Worm (Caenorhabditis elegans): ENCODE measurements around the gene K02D10.4.

The K02D10.4 gene

DNA sequence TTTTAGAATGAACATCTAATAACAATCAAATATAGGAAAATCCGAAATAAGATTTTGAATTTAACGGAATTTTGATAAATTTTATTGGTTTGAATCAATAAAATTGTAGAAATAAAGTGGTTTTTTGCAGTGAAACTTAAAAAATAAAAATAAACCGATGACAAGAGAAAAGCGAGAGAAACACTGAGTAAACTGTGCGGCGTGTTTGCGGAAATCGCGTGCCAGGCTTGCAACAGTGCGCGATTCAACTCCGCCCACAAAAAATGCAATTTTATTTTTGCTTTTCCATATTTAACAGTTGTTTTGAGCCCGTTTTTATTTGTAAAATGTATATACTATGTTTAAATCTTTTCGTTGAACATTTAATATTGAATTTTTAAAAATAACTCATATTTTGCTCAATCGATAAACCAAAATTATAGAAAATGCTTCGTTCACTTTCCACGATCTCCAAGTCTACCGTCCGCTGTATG, 11.9 kb downstream of the K02D10.4 start, which contains the start of gene mtss-1 (continued):
- TF ChIP-seq ceh-8 (GFP tag; optimal IDR thresholded peaks at IDR 0.05), result no peak
- peak; percentile 60 for TF ChIP-seq snu-23 (GFP tag; optimal IDR thresholded peaks at IDR 0.05)
- peak; percentile 15 for TF ChIP-seq unc-86 (tag; optimal IDR thresholded peaks at IDR 0.05)
- no peak for TF ChIP-seq vab-15 (tag; optimal IDR thresholded peaks at IDR 0.05)

DNA sequence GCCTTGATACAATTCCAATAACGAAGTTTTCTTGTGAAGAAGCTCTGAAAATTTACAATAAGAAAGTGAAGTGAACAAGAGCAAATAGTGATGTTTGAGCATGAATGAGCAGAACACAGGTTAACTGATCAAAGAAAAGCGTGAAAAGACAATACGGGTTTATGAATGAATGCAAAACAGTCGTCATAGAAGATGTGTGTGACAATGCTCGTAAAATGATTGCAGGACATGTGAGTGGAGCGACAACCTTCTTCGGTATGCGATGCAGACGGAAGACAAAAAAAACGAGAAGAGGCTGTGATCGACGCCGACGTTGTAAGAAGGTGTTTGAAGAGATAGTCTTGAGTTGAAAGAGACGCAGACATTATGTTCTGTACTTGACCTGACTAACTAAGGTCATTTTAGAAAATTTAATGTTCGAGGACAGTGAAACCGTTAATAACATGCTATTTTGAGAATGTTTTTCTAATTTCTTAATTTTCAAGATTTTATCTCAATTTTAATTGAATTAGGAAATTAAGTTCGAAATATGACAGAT, 12.5 kb downstream of the K02D10.4 start, which contains the start of gene mig-22:
Gene mig-22 (minus strand): TSS at position 51 of the 538 bp plus-strand sequence.
- no peak for TF ChIP-seq snu-23 (GFP tag; optimal IDR thresholded peaks at IDR 0.05)
- no peak for TF ChIP-seq lin-15B (tag; optimal IDR thresholded peaks at IDR 0.05)
- TF ChIP-seq ztf-4 (tag; optimal IDR thresholded peaks at IDR 0.05), result no peak
- no peak for TF ChIP-seq irx-1 (tag; optimal IDR thresholded peaks at IDR 0.05)
- TF ChIP-seq nhr-19 (GFP tag; conservative IDR thresholded peaks at IDR 0.05), result no peak
- TF ChIP-seq C34B4.2 (tag; optimal IDR thresholded peaks at IDR 0.05), result no peak
- peak; percentile 77 for TF ChIP-seq nhr-85 (tag)
- no peak for TF ChIP-seq tbx-2 (tag; optimal IDR thresholded peaks at IDR 0.05)
- TF ChIP-seq lin-14 (GFP tag; optimal IDR thresholded peaks at IDR 0.05), result no peak
- TF ChIP-seq fos-1 (tag; optimal IDR thresholded peaks at IDR 0.05), result no peak
- TF ChIP-seq egl-27 (tag; optimal IDR thresholded peaks at IDR 0.05), result no peak
- TF ChIP-seq tlp-1 (tag; optimal IDR thresholded peaks at IDR 0.05), result no peak
- no peak for TF ChIP-seq nhr-20 (tag; optimal IDR thresholded peaks at IDR 0.05)
- TF ChIP-seq blmp-1 (tag; optimal IDR thresholded peaks at IDR 0.05), result peak; percentile 3
- TF ChIP-seq hlh-17 (GFP tag; optimal IDR thresholded peaks at IDR 0.05; ENCODE audit: borderline replicate concordance), result no peak
- no peak for TF ChIP-seq pax-3 (tag; optimal IDR thresholded peaks at IDR 0.05)
- TF ChIP-seq C16A3.4 (tag; optimal IDR thresholded peaks at IDR 0.05), result no peak
- no peak for TF ChIP-seq vab-15 (tag; optimal IDR thresholded peaks at IDR 0.05)
- TF ChIP-seq egl-13 (tag; optimal IDR thresholded peaks at IDR 0.05), result no peak
- TF ChIP-seq efl-1 (optimal IDR thresholded peaks at IDR 0.05), result no peak
- TF ChIP-seq efl-1 (GFP tag; optimal IDR thresholded peaks at IDR 0.05 in 1 of 2), result peak in 1 of 2 experiments; percentile 27
- TF ChIP-seq fkh-4 (tag; optimal IDR thresholded peaks at IDR 0.05; ENCODE audit: borderline replicate concordance), result no peak
- peak in 1 of 2 experiments; percentile 9 for TF ChIP-seq lsy-2 (tag; optimal IDR thresholded peaks at IDR 0.05)
- no peak for TF ChIP-seq lin-39 (tag; optimal IDR thresholded peaks at IDR 0.05)
- TF ChIP-seq unc-130 (tag; optimal IDR thresholded peaks at IDR 0.05), result no peak

DNA sequence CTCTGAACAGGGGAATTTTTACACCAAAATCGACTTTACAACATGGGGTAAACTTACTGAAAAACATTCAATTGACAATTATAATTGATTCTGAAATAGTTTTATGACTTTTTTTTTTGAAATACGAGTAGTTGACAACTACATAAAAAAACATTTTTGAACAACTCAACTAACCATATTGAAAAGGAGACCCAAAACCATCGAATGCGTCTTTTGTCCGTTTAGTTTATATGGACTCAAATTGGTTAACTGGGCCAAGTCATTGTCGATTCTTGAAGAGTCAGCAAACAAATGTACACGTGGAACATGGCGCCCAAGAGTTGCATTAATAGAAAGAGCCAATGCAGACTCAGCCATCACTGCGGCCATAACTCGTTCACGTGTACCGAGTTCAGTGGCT, 13.3 kb downstream of the K02D10.4 start:
- TF ChIP-seq egl-13 (tag; optimal IDR thresholded peaks at IDR 0.05) (no peak), mdl-1 (tag; optimal IDR thresholded peaks at IDR 0.05) (no peak), fkh-4 (tag; optimal IDR thresholded peaks at IDR 0.05; ENCODE audit: borderline replicate concordance) (no peak), lir-3 (tag; optimal IDR thresholded peaks at IDR 0.05; ENCODE audit: poor library complexity) (no peak), hlh-4 (tag; optimal IDR thresholded peaks at IDR 0.05) (no peak), C16A3.4 (tag; optimal IDR thresholded peaks at IDR 0.05) (no peak), fos-1 (tag; optimal IDR thresholded peaks at IDR 0.05) (no peak), lin-35 (GFP tag; optimal IDR thresholded peaks at IDR 0.05) (no peak), elt-3 (tag; optimal IDR thresholded peaks at IDR 0.05) (no peak), unc-62 (GFP tag; optimal IDR thresholded peaks at IDR 0.05) (no peak), efl-3 (GFP tag; optimal IDR thresholded peaks at IDR 0.05) (no peak), ztf-4 (tag; optimal IDR thresholded peaks at IDR 0.05) (no peak), ama-1 (optimal IDR thresholded peaks at IDR 0.05) (no peak), lin-39 (tag; optimal IDR thresholded peaks at IDR 0.05) (no peak), C34B4.2 (tag; optimal IDR thresholded peaks at IDR 0.05) (no peak)

DNA sequence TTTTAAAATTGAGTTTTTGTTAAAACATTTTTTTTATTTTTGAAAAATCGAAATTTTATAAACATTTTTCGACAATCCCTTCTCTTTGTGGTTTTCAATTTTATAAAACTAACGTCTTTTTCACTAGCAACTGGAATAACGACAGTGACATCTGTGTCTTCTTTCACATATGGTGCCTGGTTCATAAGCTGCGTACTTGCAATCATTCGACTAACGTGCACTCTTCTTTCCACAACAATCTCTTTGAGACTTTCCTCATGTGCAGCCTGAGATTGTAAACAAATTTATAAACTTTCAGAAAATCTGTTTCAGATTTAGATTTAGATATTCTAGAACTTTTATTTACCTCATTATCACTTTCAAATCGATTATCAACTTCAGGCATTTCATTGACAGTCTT, 14.8 kb downstream of the K02D10.4 start:
- no peak for TF ChIP-seq vab-15 (tag; optimal IDR thresholded peaks at IDR 0.05)
- TF ChIP-seq lin-14 (GFP tag; optimal IDR thresholded peaks at IDR 0.05), result no peak
- no peak for TF ChIP-seq lin-35 (GFP tag; optimal IDR thresholded peaks at IDR 0.05)
- TF ChIP-seq dsc-1 (tag; optimal IDR thresholded peaks at IDR 0.05), result peak; percentile 60
- TF ChIP-seq fkh-10 (GFP tag; optimal IDR thresholded peaks at IDR 0.05), result no peak
